Fruit fly (Drosophila melanogaster) whole organism, embryonic: Measurements from ENCODE around the gene RASSF8.

Experiments
- Abd-B ChIP-seq: fragments of 200-800 bp; sonication (Bioruptor generic); optimal IDR thresholded peaks from 2 replicates; lab custom pipeline; 2018; ENCODE audit warnings: missing biosample characterization, mild to moderate bottlenecking, missing genetic modification characterization, moderate library complexity
- Ada2b ChIP-seq: fragments of 200-800 bp; sonication (Bioruptor generic); IDR thresholded peaks from 2 replicates; pipeline ENCODE4 v1.3.6; 2022; ENCODE audit warnings: missing biosample characterization, missing genetic modification characterization
- Adf1 ChIP-seq: fragments of 200-800 bp; sonication (Bioruptor generic); IDR thresholded peaks from 2 replicates; pipeline ENCODE4 v1.3.6; 2022; ENCODE audit warnings: missing biosample characterization, missing genetic modification characterization
- Antp ChIP-seq: fragments of 200-800 bp; sonication (Bioruptor generic); optimal IDR thresholded peaks from 3 replicates; lab custom pipeline; 2016; ENCODE audit warnings: missing biosample characterization, missing genetic modification characterization
- CG10209 ChIP-seq: fragments of 200-800 bp; sonication (Bioruptor generic); optimal IDR thresholded peaks from 3 replicates; lab custom pipeline; 2017; ENCODE audit warnings: missing biosample characterization, mild to moderate bottlenecking, missing genetic modification characterization, missing genetic modification reagents
- CG12299 ChIP-seq: fragments of 200-800 bp; sonication (Bioruptor generic); optimal IDR thresholded peaks from 2 replicates; lab custom pipeline; 2018; ENCODE audit warnings: missing biosample characterization, mild to moderate bottlenecking, missing genetic modification characterization
- CG13123 ChIP-seq: fragments of 200-800 bp; sonication (Bioruptor generic); optimal IDR thresholded peaks from 2 replicates; lab custom pipeline; 2016; ENCODE audit warnings: missing biosample characterization, missing genetic modification characterization
- CG13775 ChIP-seq: fragments of 200-800 bp; sonication (Bioruptor generic); optimal IDR thresholded peaks from 3 replicates; lab custom pipeline; 2017; ENCODE audit warnings: missing biosample characterization, mild to moderate bottlenecking, missing genetic modification characterization
- CG14860 ChIP-seq: fragments of 200-800 bp; sonication (Bioruptor generic); IDR thresholded peaks from 3 replicates; pipeline ENCODE4 v1.3.6; 2022; ENCODE audit warnings: missing biosample characterization, missing genetic modification characterization; ENCODE audit not compliant: partially characterized antibody
- CG15514 ChIP-seq: fragments of 200-800 bp; sonication (Bioruptor generic); optimal IDR thresholded peaks from 3 replicates; lab custom pipeline; 2017; ENCODE audit warnings: missing biosample characterization, missing genetic modification characterization, mild to moderate bottlenecking, moderate library complexity, missing genetic modification reagents
- CG15601 ChIP-seq: fragments of 200-800 bp; sonication (Bioruptor generic); optimal IDR thresholded peaks from 3 replicates; lab custom pipeline; 2019; ENCODE audit warnings: missing biosample characterization, mild to moderate bottlenecking, missing genetic modification characterization, moderate library complexity
- CG15696 ChIP-seq: fragments of 200-800 bp; sonication (Bioruptor generic); optimal IDR thresholded peaks from 2 replicates; lab custom pipeline; 2019; ENCODE audit warnings: missing biosample characterization, mild to moderate bottlenecking, missing genetic modification characterization, moderate library complexity
- CG16779 ChIP-seq: fragments of 200-800 bp; sonication (Bioruptor generic); IDR thresholded peaks from 2 replicates; pipeline ENCODE4 v1.3.6; 2022; ENCODE audit warnings: missing biosample characterization, missing genetic modification characterization
- CG16863 ChIP-seq: fragments of 200-800 bp; sonication (Bioruptor generic); optimal IDR thresholded peaks from 3 replicates; lab custom pipeline; 2016; ENCODE audit warnings: missing biosample characterization, missing genetic modification characterization
- CG17361 ChIP-seq: fragments of 200-800 bp; sonication (Bioruptor generic); IDR thresholded peaks from 3 replicates; pipeline ENCODE4 v1.3.6; 2022; ENCODE audit warnings: missing biosample characterization, missing genetic modification characterization
- CG18599 ChIP-seq: fragments of 200-800 bp; sonication (Bioruptor generic); optimal IDR thresholded peaks from 3 replicates; lab custom pipeline; 2017; ENCODE audit warnings: missing biosample characterization, missing genetic modification characterization, mild to moderate bottlenecking, moderate library complexity, missing genetic modification reagents
- CG2678 ChIP-seq: fragments of 200-800 bp; sonication (Bioruptor generic); optimal IDR thresholded peaks from 3 replicates; lab custom pipeline; 2019; ENCODE audit warnings: missing biosample characterization, mild to moderate bottlenecking, missing genetic modification characterization, moderate library complexity
- CG3065 ChIP-seq: fragments of 200-800 bp; sonication (Bioruptor generic); optimal IDR thresholded peaks from 2 replicates; lab custom pipeline; 2016; ENCODE audit warnings: missing biosample characterization, missing genetic modification characterization
- CG33213 ChIP-seq: fragments of 200-800 bp; sonication (Bioruptor generic); optimal IDR thresholded peaks from 3 replicates; lab custom pipeline; 2016; ENCODE audit warnings: missing biosample characterization, missing genetic modification characterization
- CG5180 ChIP-seq: fragments of 200-800 bp; sonication (Bioruptor generic); optimal IDR thresholded peaks from 3 replicates; lab custom pipeline; 2017; ENCODE audit warnings: missing biosample characterization, missing genetic modification characterization, mild to moderate bottlenecking, moderate library complexity, missing genetic modification reagents
- CG7928 ChIP-seq: fragments of 200-800 bp; sonication (Bioruptor generic); optimal IDR thresholded peaks from 2 replicates; lab custom pipeline; 2017; ENCODE audit warnings: missing biosample characterization, mild to moderate bottlenecking, missing genetic modification characterization
- CG8089 ChIP-seq: fragments of 200-800 bp; sonication (Bioruptor generic); optimal IDR thresholded peaks from 3 replicates; lab custom pipeline; 2016; ENCODE audit warnings: missing biosample characterization, missing genetic modification characterization
- CG9215 ChIP-seq: fragments of 200-800 bp; sonication (Bioruptor generic); IDR thresholded peaks from 2 replicates; pipeline ENCODE4 v1.3.6; 2022; ENCODE audit warnings: missing biosample characterization, missing genetic modification characterization
- CG9437 ChIP-seq: fragments of 200-800 bp; sonication (Bioruptor generic); optimal IDR thresholded peaks from 2 replicates; lab custom pipeline; 2018; ENCODE audit warnings: missing biosample characterization, mild to moderate bottlenecking, missing genetic modification characterization
- CG9932 ChIP-seq: fragments of 200-800 bp; sonication (Bioruptor generic); IDR thresholded peaks from 2 replicates; pipeline ENCODE4 v1.3.6; 2022; ENCODE audit warnings: missing biosample characterization, missing genetic modification characterization
- CrebB ChIP-seq: fragments of 200-800 bp; sonication (Bioruptor generic); optimal IDR thresholded peaks from 3 replicates; lab custom pipeline; 2018; ENCODE audit warnings: missing biosample characterization, mild to moderate bottlenecking, missing genetic modification characterization
- Dll ChIP-seq: fragments of 200-800 bp; sonication (Bioruptor generic); IDR thresholded peaks from 4 replicates; pipeline ENCODE4 v1.3.6; 2022; ENCODE audit warnings: missing biosample characterization, missing genetic modification characterization; ENCODE audit not compliant: partially characterized antibody
- Hand ChIP-seq: fragments of 200-800 bp; sonication (Bioruptor generic); optimal IDR thresholded peaks from 2 replicates; lab custom pipeline; 2017; ENCODE audit warnings: mild to moderate bottlenecking, missing biosample characterization, missing genetic modification reagents, missing genetic modification characterization
- Hr3 ChIP-seq: fragments of 200-800 bp; sonication (Bioruptor generic); optimal IDR thresholded peaks from 3 replicates; lab custom pipeline; 2016; ENCODE audit warnings: missing biosample characterization, missing genetic modification characterization
- Taf1 ChIP-seq: fragments of 200-800 bp; sonication (Bioruptor generic); IDR thresholded peaks from 2 replicates; pipeline ENCODE4 v1.3.6; 2022; ENCODE audit warnings: missing biosample characterization, missing genetic modification characterization
- ato ChIP-seq: fragments of 200-800 bp; sonication (Bioruptor generic); IDR thresholded peaks from 2 replicates; pipeline ENCODE4 v1.3.6; 2022; ENCODE audit warnings: missing biosample characterization, missing genetic modification characterization; ENCODE audit not compliant: partially characterized antibody
- crc ChIP-seq: fragments of 200-800 bp; sonication (Bioruptor generic); optimal IDR thresholded peaks from 2 replicates; lab custom pipeline; 2016; ENCODE audit warnings: missing biosample characterization, missing genetic modification characterization
- crp ChIP-seq, 2 experiments: fragments of 200-800 bp; sonication (Bioruptor generic); optimal IDR thresholded peaks; 2 replicates in 1 of 2; 3 replicates in 1 of 2; lab custom pipeline; 2017; ENCODE audit warnings: missing biosample characterization in 2 of 2, missing genetic modification characterization in 2 of 2, mild to moderate bottlenecking in 1 of 2, moderate library complexity in 1 of 2
- cwo ChIP-seq: fragments of 200-800 bp; sonication (Bioruptor generic); optimal IDR thresholded peaks from 3 replicates; lab custom pipeline; 2017; ENCODE audit warnings: missing biosample characterization, missing genetic modification characterization, mild to moderate bottlenecking, moderate library complexity, missing genetic modification reagents
- ewg ChIP-seq: fragments of 200-800 bp; sonication (Bioruptor generic); optimal IDR thresholded peaks from 3 replicates; lab custom pipeline; 2017; ENCODE audit warnings: mild to moderate bottlenecking, missing biosample characterization, missing genetic modification reagents, missing genetic modification characterization
- gcm ChIP-seq: fragments of 200-800 bp; sonication (Bioruptor generic); optimal IDR thresholded peaks from 2 replicates; lab custom pipeline; 2019; ENCODE audit warnings: missing biosample characterization, mild to moderate bottlenecking, missing genetic modification characterization, moderate library complexity
- gfzf ChIP-seq: fragments of 200-800 bp; sonication (Bioruptor generic); optimal IDR thresholded peaks from 2 replicates; lab custom pipeline; 2016; ENCODE audit warnings: missing biosample characterization, mild to moderate bottlenecking, missing genetic modification characterization, moderate library complexity
- grau ChIP-seq: fragments of 200-800 bp; optimal IDR thresholded peaks from 3 replicates; lab custom pipeline; 2019; ENCODE audit warnings: missing biosample characterization, mild to moderate bottlenecking, missing genetic modification characterization, moderate library complexity
- nerfin-2 ChIP-seq: fragments of 200-800 bp; sonication (Bioruptor generic); IDR thresholded peaks from 2 replicates; pipeline ENCODE4 v1.3.6; 2022; ENCODE audit warnings: missing biosample characterization, missing genetic modification characterization; ENCODE audit not compliant: partially characterized antibody
- pum ChIP-seq: fragments of 200-800 bp; sonication (Bioruptor generic); optimal IDR thresholded peaks from 2 replicates; lab custom pipeline; 2016; ENCODE audit warnings: missing biosample characterization, missing genetic modification characterization
- rib ChIP-seq: fragments of 200-800 bp; sonication (Bioruptor generic); IDR thresholded peaks from 2 replicates; pipeline ENCODE4 v1.3.6; 2022; ENCODE audit warnings: missing biosample characterization, missing genetic modification characterization
- run ChIP-seq: fragments of 200-800 bp; sonication (Bioruptor generic); optimal IDR thresholded peaks from 3 replicates; lab custom pipeline; 2018; ENCODE audit warnings: missing biosample characterization, mild to moderate bottlenecking, missing genetic modification characterization
- sc ChIP-seq, 3 experiments: fragments of >200 bp in 2 of 3; fragments of 200-800 bp in 1 of 3; sonication (Bioruptor generic) in 1 of 3; optimal IDR thresholded peaks; 2 replicates in 2 of 3; 3 replicates in 1 of 3; lab custom pipeline; 2017; ENCODE audit warnings: mild to moderate bottlenecking in 1 of 3, missing biosample characterization in 1 of 3, missing genetic modification characterization in 1 of 3, missing genetic modification reagents in 1 of 3
- stwl ChIP-seq: fragments of 200-800 bp; sonication (Bioruptor generic); optimal IDR thresholded peaks from 3 replicates; lab custom pipeline; 2018; ENCODE audit warnings: missing biosample characterization, mild to moderate bottlenecking, missing genetic modification characterization, moderate library complexity
- tin ChIP-seq: fragments of 200-800 bp; sonication (Bioruptor generic); optimal IDR thresholded peaks from 3 replicates; lab custom pipeline; 2016; ENCODE audit warnings: missing biosample characterization, missing genetic modification characterization
- vfl ChIP-seq: fragments of 200-800 bp; sonication (Bioruptor generic); optimal IDR thresholded peaks from 2 replicates; lab custom pipeline; 2016; ENCODE audit warnings: missing biosample characterization, missing genetic modification characterization
- vvl ChIP-seq: fragments of 200-800 bp; sonication (Bioruptor generic); IDR thresholded peaks from 2 replicates; pipeline ENCODE4 v1.3.6; 2022; ENCODE audit warnings: missing biosample characterization, missing genetic modification characterization
- wdn ChIP-seq: fragments of 200-800 bp; sonication (Bioruptor generic); IDR thresholded peaks from 2 replicates; pipeline ENCODE4 v1.3.6; 2022; ENCODE audit warnings: missing biosample characterization, missing genetic modification characterization
- wek ChIP-seq: fragments of 200-800 bp; sonication (Bioruptor generic); optimal IDR thresholded peaks from 3 replicates; lab custom pipeline; 2018; ENCODE audit warnings: missing biosample characterization, mild to moderate bottlenecking, missing genetic modification characterization, moderate library complexity

Gene RASSF8

DNA sequence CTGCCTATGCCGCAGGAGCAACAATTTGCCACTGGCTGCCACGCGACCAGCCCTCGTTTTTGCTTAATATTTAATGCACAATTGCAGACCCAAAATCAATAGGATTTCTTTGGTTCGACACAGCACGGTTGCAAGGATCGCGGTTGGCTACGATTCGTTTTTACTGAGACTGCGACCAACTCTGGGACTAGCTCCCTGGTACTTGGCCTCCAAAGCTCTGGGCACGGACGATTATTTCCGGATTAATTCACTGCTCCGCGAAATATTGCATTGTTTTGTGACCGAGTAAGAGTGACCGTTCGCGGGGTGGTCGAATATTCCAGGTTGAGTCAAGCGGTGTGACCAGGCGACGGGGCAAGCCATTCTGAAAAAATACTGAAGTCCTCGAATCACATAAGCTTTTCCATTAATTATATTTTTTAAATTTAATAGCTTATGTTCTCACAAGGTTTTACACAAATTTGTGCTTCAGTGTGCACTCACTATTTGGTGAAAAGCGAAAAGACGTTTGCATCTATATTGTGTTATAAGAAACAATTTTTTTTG, 537 bp upstream of the RASSF8 start, which contains the start of gene Tnks (continued):
- no peak for TF ChIP-seq CG16863 (GFP tag; lab: Kevin White, UChicago)
- TF ChIP-seq gfzf, result peak; percentile 83
- TF ChIP-seq cwo, result no peak
- no peak for TF ChIP-seq CG15601 (tag; lab: Kevin White, UChicago)
- TF ChIP-seq tin (GFP tag; lab: Kevin White, UChicago), result peak; percentile 11
- no peak for TF ChIP-seq CG10209
- TF ChIP-seq grau (tag; lab: Kevin White, UChicago), result no peak
- no peak for TF ChIP-seq vfl (GFP tag; lab: Kevin White, UChicago)
- TF ChIP-seq CG2678, result no peak
- no peak for TF ChIP-seq CG15696
- TF ChIP-seq rib (GFP tag; lab: Robert Waterston, UW), result no peak
- no peak for TF ChIP-seq run (tag; lab: Kevin White, UChicago)
- TF ChIP-seq CG13775 (GFP tag; lab: Kevin White, UChicago), result no peak
- TF ChIP-seq nerfin-2, result no peak
- TF ChIP-seq CG9932 (GFP tag; lab: Robert Waterston, UW), result no peak
- no peak for TF ChIP-seq Ada2b (GFP tag; lab: Robert Waterston, UW)
- no peak for TF ChIP-seq Adf1 (GFP tag; lab: Robert Waterston, UW)
- no peak for TF ChIP-seq gcm (GFP tag; lab: Kevin White, UChicago)
- TF ChIP-seq CG7928 (GFP tag; lab: Kevin White, UChicago), result no peak
- no peak for TF ChIP-seq Taf1 (GFP tag; lab: Robert Waterston, UW)
- no peak for TF ChIP-seq crp (GFP tag; optimal IDR thresholded peaks at IDR 0.05; lab: Kevin White, UChicago)
- no peak for TF ChIP-seq CG12299 (tag; lab: Kevin White, UChicago)
- no peak for TF ChIP-seq Dll
- TF ChIP-seq CG13123, result no peak
- no peak for TF ChIP-seq Antp (GFP tag; lab: Kevin White, UChicago)
- TF ChIP-seq wdn (GFP tag; lab: Robert Waterston, UW), result no peak
- TF ChIP-seq pum (GFP tag; lab: Kevin White, UChicago), result no peak
- no peak for TF ChIP-seq ato (GFP tag; lab: Robert Waterston, UW)
- TF ChIP-seq ewg (GFP tag; lab: Kevin White, UChicago), result no peak
- no peak for TF ChIP-seq CG8089
- TF ChIP-seq wek, result no peak
- TF ChIP-seq CG14860, result no peak
- no peak for TF ChIP-seq CrebB (tag; lab: Kevin White, UChicago)
- TF ChIP-seq CG3065 (GFP tag; lab: Kevin White, UChicago), result no peak
- TF ChIP-seq Hr3, result peak; percentile 0
- no peak for TF ChIP-seq crc (GFP tag; lab: Kevin White, UChicago)
- no peak for TF ChIP-seq CG17361
- peak; percentile 33 for TF ChIP-seq vvl
- no peak for TF ChIP-seq CG5180 (GFP tag; lab: Kevin White, UChicago)
- no peak for TF ChIP-seq CG18599
- peak; percentile 14 for TF ChIP-seq stwl
- TF ChIP-seq CG33213, result no peak
- TF ChIP-seq CG15514 (GFP tag; lab: Kevin White, UChicago), result no peak
- no peak for TF ChIP-seq CG16779 (GFP tag; lab: Robert Waterston, UW)
- TF ChIP-seq Abd-B (GFP tag; lab: Kevin White, UChicago), result no peak
- TF ChIP-seq sc (optimal IDR thresholded peaks at IDR 0.05; lab: Kevin White, UChicago), result no peak
- no peak for TF ChIP-seq sc (GFP tag; optimal IDR thresholded peaks at IDR 0.05; lab: Kevin White, UChicago)
- no peak for TF ChIP-seq CG9437 (GFP tag; lab: Kevin White, UChicago)
- TF ChIP-seq CG9215 (GFP tag; lab: Robert Waterston, UW), result no peak
- TF ChIP-seq Hand (GFP tag; lab: Kevin White, UChicago), result no peak
